Worm (Caenorhabditis elegans) whole organism, young adult: ENCODE measurements around the gene Y110A2AL.5.

ENCODE experiments used
- B0035.1 ChIP-seq: sonication (generic microtip); optimal IDR thresholded peaks from 2 replicates; lab custom pipeline; 2016; ENCODE audit warnings: missing genetic modification characterization, mild to moderate bottlenecking, missing compliant biosample characterization, missing genotype, missing genetic modification reagents
- F10E7.11 ChIP-seq: sonication (generic microtip); optimal IDR thresholded peaks from 2 replicates; lab custom pipeline; 2017; ENCODE audit warnings: mild to moderate bottlenecking, missing genetic modification characterization, moderate library complexity, missing compliant biosample characterization
- F49E8.2 ChIP-seq: sonication (generic microtip); optimal IDR thresholded peaks from 3 replicates; lab custom pipeline; 2017; ENCODE audit warnings: missing genetic modification characterization, mild to moderate bottlenecking, missing compliant biosample characterization, antibody characterized with exemption, moderate library complexity; ENCODE audit not compliant: insufficient read depth
- Y53G8AR.9 ChIP-seq: fragments of 200-800 bp; sonication (Bioruptor generic); conservative IDR thresholded peaks from 2 replicates; pipeline ENCODE4 v1.3.6; 2022; ENCODE audit warnings: missing genetic modification reagents, missing genetic modification characterization, missing compliant biosample characterization
- attf-5 ChIP-seq: fragments of 200-800 bp; sonication (Bioruptor generic); optimal IDR thresholded peaks from 2 replicates; lab custom pipeline; 2018; ENCODE audit warnings: mild to moderate bottlenecking, missing genetic modification characterization, missing compliant biosample characterization
- cebp-1 ChIP-seq, 2 experiments: fragments of 200-800 bp in 1 of 2; sonication (Bioruptor generic) in 1 of 2; sonication (generic microtip) in 1 of 2; IDR thresholded peaks in 1 of 2; optimal IDR thresholded peaks in 1 of 2; 2 replicates each; pipeline versions ENCODE4 v1.3.6 to Lab custom; 2017 to 2022; ENCODE audit warnings: missing compliant biosample characterization in 2 of 2, missing genetic modification characterization in 2 of 2, mild to moderate bottlenecking in 1 of 2, missing genetic modification reagents in 1 of 2, moderate library complexity in 1 of 2
- ceh-79 ChIP-seq: sonication (generic microtip); optimal IDR thresholded peaks from 2 replicates; lab custom pipeline; 2017; ENCODE audit warnings: mild to moderate bottlenecking, missing genetic modification characterization, missing compliant biosample characterization
- chd-7 ChIP-seq: sonication (generic microtip); optimal IDR thresholded peaks from 2 replicates; lab custom pipeline; 2016; ENCODE audit warnings: mild to moderate bottlenecking, missing genetic modification characterization, moderate library complexity, missing compliant biosample characterization
- egrh-3 ChIP-seq: fragments of 200-800 bp; sonication (Bioruptor generic); IDR thresholded peaks from 2 replicates; pipeline ENCODE4 v1.3.6; 2022; ENCODE audit warnings: missing genetic modification reagents, missing genetic modification characterization, missing compliant biosample characterization
- ekl-4 ChIP-seq: fragments of 200-800 bp; sonication (Bioruptor generic); IDR thresholded peaks from 2 replicates; pipeline ENCODE4 v1.3.6; 2022; ENCODE audit warnings: missing genetic modification reagents, missing genetic modification characterization, missing compliant biosample characterization
- fkh-3 ChIP-seq: sonication (generic microtip); optimal IDR thresholded peaks from 2 replicates; lab custom pipeline; 2016; ENCODE audit warnings: mild to moderate bottlenecking, missing genetic modification characterization, missing compliant biosample characterization
- him-1 ChIP-seq: sonication (generic microtip); optimal IDR thresholded peaks from 2 replicates; lab custom pipeline; 2016; ENCODE audit warnings: missing genotype, missing genetic modification reagents, missing genetic modification characterization, missing compliant biosample characterization
- hlh-12 ChIP-seq: sonication (generic microtip); optimal IDR thresholded peaks from 2 replicates; lab custom pipeline; 2016; ENCODE audit warnings: missing genetic modification characterization, missing compliant biosample characterization
- hmg-1.2 ChIP-seq: fragments of 200-800 bp; sonication (Bioruptor generic); IDR thresholded peaks from 2 replicates; pipeline ENCODE4 v1.3.6; 2022; ENCODE audit warnings: missing genetic modification reagents, missing genetic modification characterization, missing compliant biosample characterization
- hmg-20 ChIP-seq: fragments of 200-800 bp; sonication (Bioruptor generic); IDR thresholded peaks from 2 replicates; pipeline ENCODE4 v1.3.6; 2022; ENCODE audit warnings: missing genetic modification reagents, missing genetic modification characterization, missing compliant biosample characterization
- lag-1 ChIP-seq: fragments of 200-800 bp; sonication (Bioruptor generic); IDR thresholded peaks from 2 replicates; pipeline ENCODE4 v1.3.6; 2022; ENCODE audit warnings: missing genetic modification reagents, missing genetic modification characterization, missing compliant biosample characterization
- lin-40 ChIP-seq: sonication (generic microtip); optimal IDR thresholded peaks from 2 replicates; lab custom pipeline; 2016; ENCODE audit warnings: missing genetic modification characterization, mild to moderate bottlenecking, missing compliant biosample characterization, missing genotype, missing genetic modification reagents
- lin-54 ChIP-seq: fragments of 200-800 bp; sonication (Bioruptor generic); optimal IDR thresholded peaks from 2 replicates; lab custom pipeline; 2018; ENCODE audit warnings: mild to moderate bottlenecking, missing genetic modification characterization, missing compliant biosample characterization
- lsl-1 ChIP-seq: fragments of 200-800 bp; sonication (Bioruptor generic); optimal IDR thresholded peaks from 2 replicates; lab custom pipeline; 2018; ENCODE audit warnings: mild to moderate bottlenecking, missing genetic modification characterization, moderate library complexity, missing compliant biosample characterization
- lsy-27 ChIP-seq: sonication (generic microtip); optimal IDR thresholded peaks from 2 replicates; lab custom pipeline; 2017; ENCODE audit warnings: missing genetic modification characterization, mild to moderate bottlenecking, missing compliant biosample characterization, antibody characterized with exemption, missing genotype, borderline replicate concordance; ENCODE audit not compliant: insufficient read depth
- madf-10 ChIP-seq: sonication (generic microtip); optimal IDR thresholded peaks from 2 replicates; lab custom pipeline; 2016; ENCODE audit warnings: mild to moderate bottlenecking, missing genetic modification characterization, missing compliant biosample characterization
- madf-3 ChIP-seq: fragments of 200-800 bp; sonication (Bioruptor generic); IDR thresholded peaks from 2 replicates; pipeline ENCODE4 v1.3.6; 2022; ENCODE audit warnings: missing genetic modification reagents, missing genetic modification characterization, missing compliant biosample characterization
- madf-6 ChIP-seq: fragments of 200-800 bp; sonication (Bioruptor generic); IDR thresholded peaks from 2 replicates; pipeline ENCODE4 v1.3.6; 2022; ENCODE audit warnings: missing genetic modification reagents, missing genetic modification characterization, missing compliant biosample characterization
- mcd-1 ChIP-seq: fragments of 200-800 bp; sonication (Bioruptor generic); IDR thresholded peaks from 2 replicates; pipeline ENCODE4 v1.3.6; 2022; ENCODE audit warnings: missing genetic modification reagents, missing genetic modification characterization, missing compliant biosample characterization
- mes-4 ChIP-seq: sonication (generic microtip); optimal IDR thresholded peaks from 2 replicates; lab custom pipeline; 2016; ENCODE audit warnings: missing genotype, missing genetic modification characterization, missing compliant biosample characterization
- nhr-80 ChIP-seq: sonication (generic microtip); optimal IDR thresholded peaks from 2 replicates; lab custom pipeline; 2016; ENCODE audit warnings: missing genetic modification characterization, missing compliant biosample characterization
- sdz-38 ChIP-seq: sonication (generic microtip); optimal IDR thresholded peaks from 2 replicates; lab custom pipeline; 2016; ENCODE audit warnings: missing genotype, missing genetic modification characterization, missing compliant biosample characterization
- tbx-9 ChIP-seq: sonication (generic microtip); optimal IDR thresholded peaks from 2 replicates; lab custom pipeline; 2016; ENCODE audit warnings: borderline replicate concordance, missing genetic modification characterization, inconsistent platforms, missing compliant biosample characterization
- ztf-18 ChIP-seq: sonication (generic microtip); optimal IDR thresholded peaks from 2 replicates; lab custom pipeline; 2016; ENCODE audit warnings: missing genotype, mild to moderate bottlenecking, missing genetic modification characterization, missing compliant biosample characterization
- ztf-28 ChIP-seq: fragments of 200-800 bp; sonication (Bioruptor generic); IDR thresholded peaks from 2 replicates; pipeline ENCODE4 v1.3.6; 2022; ENCODE audit warnings: missing genetic modification reagents, missing genetic modification characterization, missing compliant biosample characterization

Gene Y110A2AL.5

ce11 chrII:2878909-2879308 is 14.6 kb downstream of the Y110A2AL.5 start:
- no peak for TF ChIP-seq attf-5 (GFP tag; lab: Kevin White, UChicago)

- TF ChIP-seq hlh-12 (tag; lab: Kevin White, UChicago) = no peak
- peak; percentile 19 for TF ChIP-seq egrh-3 (GFP tag; lab: Robert Waterston, UW)
- TF ChIP-seq lag-1 (GFP tag; lab: Robert Waterston, UW) = 0 out of 2 replicates have a peak, but pooled peaks have one; percentile 31
- TF ChIP-seq lsl-1 (GFP tag; lab: Kevin White, UChicago) = no peak
- TF ChIP-seq hmg-20 (GFP tag; lab: Robert Waterston, UW) = 0 out of 2 replicates have a peak, but pooled peaks have one; percentile 23
- peak; percentile 81 for TF ChIP-seq hmg-1.2 (GFP tag; lab: Robert Waterston, UW)
Observed at ce11 chrII:2881088-2881487, 16.8 kb downstream of the Y110A2AL.5 start.

ce11 chrII:2884810-2885209 is 20.5 kb downstream of the Y110A2AL.5 start, which contains the start of gene pigw-1:
Gene pigw-1 (minus strand): TSS chrII:2884910.
- TF ChIP-seq mcd-1 (GFP tag; lab: Robert Waterston, UW) (no peak), fkh-3 (tag; lab: Kevin White, UChicago) (no peak), Y53G8AR.9 (GFP tag; lab: Robert Waterston, UW) (no peak), ztf-28 (GFP tag; lab: Robert Waterston, UW) (no peak), F10E7.11 (tag; lab: Kevin White, UChicago) (no peak), sdz-38 (tag; lab: Kevin White, UChicago) (no peak), ztf-18 (tag; lab: Kevin White, UChicago) (no peak), F49E8.2 (tag; lab: Kevin White, UChicago) (no peak), chd-7 (tag; lab: Kevin White, UChicago) (no peak), madf-3 (GFP tag; lab: Robert Waterston, UW) (no peak), tbx-9 (tag; lab: Kevin White, UChicago) (no peak), madf-10 (no peak), ceh-79 (no peak), B0035.1 (no peak), mes-4 (tag; lab: Kevin White, UChicago) (no peak), lin-54 (no peak)

ce11 chrII:2885518-2886449 is 21.5 kb downstream of the Y110A2AL.5 start:
- TF ChIP-seq madf-6 = no peak
- TF ChIP-seq nhr-80 (tag; lab: Kevin White, UChicago) = no peak
- no peak for TF ChIP-seq lin-40 (tag; lab: Kevin White, UChicago)
- no peak for TF ChIP-seq cebp-1 (GFP tag; IDR thresholded peaks at IDR 0.05; lab: Robert Waterston, UW)
- no peak for TF ChIP-seq cebp-1 (tag; optimal IDR thresholded peaks at IDR 0.05; lab: Kevin White, UChicago)
- TF ChIP-seq him-1 (tag; lab: Kevin White, UChicago) = no peak
- TF ChIP-seq ekl-4 = no peak
- TF ChIP-seq lsy-27 (tag; lab: Kevin White, UChicago) = no peak
